Worm (Caenorhabditis elegans) whole organism, midembryonic: ENCODE results near the gene C17H11.2.

Source experiments
- flt-1 ChIP-seq: fragments of 200-800 bp; sonication (Bioruptor generic); IDR thresholded peaks from 2 replicates; pipeline ENCODE4 v1.3.6; 2022; ENCODE audit warnings: missing genetic modification characterization, missing compliant biosample characterization
- klf-2 ChIP-seq: fragments of 200-800 bp; sonication (Bioruptor generic); conservative IDR thresholded peaks from 2 replicates; pipeline ENCODE4 v1.3.6; 2022; ENCODE audit warnings: missing genetic modification reagents, missing genetic modification characterization, missing compliant biosample characterization
- med-1 ChIP-seq: sonication (generic microtip); optimal IDR thresholded peaks from 2 replicates; lab custom pipeline; 2017; ENCODE audit warnings: missing genetic modification characterization, mild to moderate bottlenecking, missing compliant biosample characterization, antibody characterized with exemption, missing genetic modification reagents; ENCODE audit not compliant: insufficient read depth

DNA sequence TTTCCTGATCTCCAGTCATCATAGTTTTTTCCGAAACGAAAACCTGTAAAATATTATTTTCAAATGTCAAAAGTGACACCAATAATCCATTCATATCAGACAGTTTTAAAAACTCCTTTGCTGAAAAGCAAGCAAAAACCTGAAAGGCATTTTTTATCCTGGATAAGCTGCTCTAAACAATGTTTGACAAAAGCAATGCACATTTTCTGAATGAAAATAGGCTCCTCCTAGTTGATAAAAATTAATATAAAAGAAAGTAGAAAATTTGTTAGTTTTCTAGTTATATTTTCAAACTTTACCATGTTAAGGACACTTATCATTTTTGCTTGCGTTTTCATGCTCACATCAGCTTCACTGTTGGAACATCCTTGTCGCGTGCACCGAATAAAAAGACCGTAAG, 49.7 kb downstream of the C17H11.2 start, which contains the start of gene K02A6.1:
- TF ChIP-seq med-1 (no peak), klf-2 (GFP tag; lab: Robert Waterston, UW) (no peak), flt-1 (GFP tag; lab: Robert Waterston, UW) (no peak)
